Worm (Caenorhabditis elegans) whole organism, young adult: Measurements from ENCODE around the gene nstp-10.

ENCODE experiments used
- B0336.3 ChIP-seq: fragments of 200-800 bp; sonication (Bioruptor generic); IDR thresholded peaks from 2 replicates; pipeline ENCODE4 v1.3.6; 2022; ENCODE audit warnings: missing genetic modification characterization, missing compliant biosample characterization
- D2030.7 ChIP-seq: fragments of 200-800 bp; sonication (Bioruptor generic); IDR thresholded peaks from 2 replicates; pipeline ENCODE4 v1.3.6; 2022; ENCODE audit warnings: missing genetic modification reagents, missing genetic modification characterization, missing compliant biosample characterization
- F22D6.2 ChIP-seq: sonication (generic microtip); optimal IDR thresholded peaks from 2 replicates; lab custom pipeline; 2016; ENCODE audit warnings: mild to moderate bottlenecking, missing genetic modification characterization, missing compliant biosample characterization
- F23B12.7 ChIP-seq: sonication (generic microtip); optimal IDR thresholded peaks from 2 replicates; lab custom pipeline; 2017; ENCODE audit warnings: missing genetic modification characterization, mild to moderate bottlenecking, missing compliant biosample characterization, antibody characterized with exemption, moderate library complexity; ENCODE audit not compliant: insufficient read depth
- F37B4.10 ChIP-seq: fragments of 200-800 bp; sonication (Bioruptor generic); IDR thresholded peaks from 2 replicates; pipeline ENCODE4 v1.3.6; 2022; ENCODE audit warnings: missing genetic modification characterization, missing compliant biosample characterization
- F49E8.2 ChIP-seq: sonication (generic microtip); optimal IDR thresholded peaks from 3 replicates; lab custom pipeline; 2017; ENCODE audit warnings: missing genetic modification characterization, mild to moderate bottlenecking, missing compliant biosample characterization, antibody characterized with exemption, moderate library complexity; ENCODE audit not compliant: insufficient read depth
- F55B11.4 ChIP-seq: sonication (generic microtip); optimal IDR thresholded peaks from 2 replicates; lab custom pipeline; 2016; ENCODE audit warnings: missing compliant biosample characterization, missing genetic modification characterization, borderline replicate concordance; ENCODE audit not compliant: insufficient read depth
- ZK185.1 ChIP-seq: sonication (generic microtip); optimal IDR thresholded peaks from 2 replicates; lab custom pipeline; 2016; ENCODE audit warnings: mild to moderate bottlenecking, missing genetic modification characterization, missing compliant biosample characterization; ENCODE audit not compliant: poor library complexity, severe bottlenecking
- akir-1 ChIP-seq: fragments of 200-800 bp; sonication (Bioruptor generic); optimal IDR thresholded peaks from 2 replicates; lab custom pipeline; 2018; ENCODE audit warnings: mild to moderate bottlenecking, missing genetic modification characterization, moderate library complexity, missing compliant biosample characterization
- ama-1 ChIP-seq, 3 experiments: fragments of 150-350 bp in 1 of 3; sonication (generic microtip) in 2 of 3; optimal IDR thresholded peaks; 2 replicates each; lab custom pipeline; 2014 to 2018; ENCODE audit warnings: missing biosample characterization in 2 of 3, missing genetic modification characterization in 2 of 3, missing genetic modification reagents in 2 of 3
- aptf-2 ChIP-seq: fragments of 200-800 bp; sonication (Bioruptor generic); conservative IDR thresholded peaks from 2 replicates; pipeline ENCODE4 v1.3.6; 2022; ENCODE audit warnings: missing genetic modification reagents, missing genetic modification characterization, missing compliant biosample characterization
- attf-6 ChIP-seq: fragments of 200-800 bp; sonication (Bioruptor generic); IDR thresholded peaks from 2 replicates; pipeline ENCODE4 v1.3.6; 2022; ENCODE audit warnings: missing genetic modification reagents, missing genetic modification characterization, missing compliant biosample characterization
- ceh-91 ChIP-seq: fragments of 200-800 bp; sonication (Bioruptor generic); IDR thresholded peaks from 2 replicates; pipeline ENCODE4 v1.3.6; 2022; ENCODE audit warnings: missing genetic modification reagents, missing genetic modification characterization, missing compliant biosample characterization
- chd-7 ChIP-seq: sonication (generic microtip); optimal IDR thresholded peaks from 2 replicates; lab custom pipeline; 2016; ENCODE audit warnings: mild to moderate bottlenecking, missing genetic modification characterization, moderate library complexity, missing compliant biosample characterization
- dox-1 ChIP-seq: fragments of 200-800 bp; sonication (Bioruptor generic); IDR thresholded peaks from 2 replicates; pipeline ENCODE4 v1.3.6; 2022; ENCODE audit warnings: missing genetic modification reagents, missing genetic modification characterization, missing compliant biosample characterization
- efl-1 ChIP-seq: fragments of 150-350 bp; optimal IDR thresholded peaks from 2 replicates; lab custom pipeline; 2014; ENCODE audit warnings: missing biosample characterization, missing genetic modification reagents, missing genetic modification characterization
- egl-18 ChIP-seq: fragments of 200-800 bp; sonication (Bioruptor generic); IDR thresholded peaks from 2 replicates; pipeline ENCODE4 v1.3.6; 2022; ENCODE audit warnings: missing genetic modification reagents, missing genetic modification characterization, missing compliant biosample characterization
- ekl-4 ChIP-seq: fragments of 200-800 bp; sonication (Bioruptor generic); IDR thresholded peaks from 2 replicates; pipeline ENCODE4 v1.3.6; 2022; ENCODE audit warnings: missing genetic modification reagents, missing genetic modification characterization, missing compliant biosample characterization
- let-607 ChIP-seq, 2 experiments: fragments of 200-800 bp in 1 of 2; sonication (Bioruptor generic) in 1 of 2; sonication (generic microtip) in 1 of 2; optimal IDR thresholded peaks; 2 replicates each; lab custom pipeline; 2016 to 2018; ENCODE audit warnings: mild to moderate bottlenecking in 2 of 2, missing compliant biosample characterization in 2 of 2, missing genetic modification characterization in 2 of 2, moderate library complexity in 2 of 2, missing genotype in 1 of 2
- lin-26 ChIP-seq: fragments of 200-800 bp; sonication (Bioruptor generic); IDR thresholded peaks from 2 replicates; pipeline ENCODE4 v1.3.6; 2022; ENCODE audit warnings: missing genetic modification reagents, missing genetic modification characterization, missing compliant biosample characterization
- lin-35 ChIP-seq, 3 experiments: fragments of 150-350 bp in 2 of 3; sonication (generic microtip) in 1 of 3; optimal IDR thresholded peaks; 2 replicates each; lab custom pipeline; 2014 to 2018; ENCODE audit warnings: missing biosample characterization in 3 of 3, missing genetic modification characterization in 3 of 3, missing genetic modification reagents in 3 of 3
- lin-40 ChIP-seq: sonication (generic microtip); optimal IDR thresholded peaks from 2 replicates; lab custom pipeline; 2016; ENCODE audit warnings: missing genetic modification characterization, mild to moderate bottlenecking, missing compliant biosample characterization, missing genotype, missing genetic modification reagents
- lir-1 ChIP-seq: fragments of 200-800 bp; sonication (Bioruptor generic); conservative IDR thresholded peaks from 2 replicates; pipeline ENCODE4 v1.3.6; 2022; ENCODE audit warnings: missing genetic modification reagents, missing genetic modification characterization, missing compliant biosample characterization
- lsl-1 ChIP-seq: fragments of 200-800 bp; sonication (Bioruptor generic); optimal IDR thresholded peaks from 2 replicates; lab custom pipeline; 2018; ENCODE audit warnings: mild to moderate bottlenecking, missing genetic modification characterization, moderate library complexity, missing compliant biosample characterization
- madf-6 ChIP-seq: fragments of 200-800 bp; sonication (Bioruptor generic); IDR thresholded peaks from 2 replicates; pipeline ENCODE4 v1.3.6; 2022; ENCODE audit warnings: missing genetic modification reagents, missing genetic modification characterization, missing compliant biosample characterization
- madf-8 ChIP-seq: fragments of 200-800 bp; sonication (Bioruptor generic); conservative IDR thresholded peaks from 2 replicates; pipeline ENCODE4 v1.3.6; 2022; ENCODE audit warnings: missing genetic modification reagents, missing genetic modification characterization, missing compliant biosample characterization
- mcd-1 ChIP-seq: fragments of 200-800 bp; sonication (Bioruptor generic); IDR thresholded peaks from 2 replicates; pipeline ENCODE4 v1.3.6; 2022; ENCODE audit warnings: missing genetic modification reagents, missing genetic modification characterization, missing compliant biosample characterization
- nfya-2 ChIP-seq: fragments of 200-800 bp; sonication (Bioruptor generic); IDR thresholded peaks from 2 replicates; pipeline ENCODE4 v1.3.6; 2022; ENCODE audit warnings: missing genetic modification reagents, missing genetic modification characterization, missing compliant biosample characterization
- rcor-1 ChIP-seq: fragments of 200-800 bp; sonication (Bioruptor generic); IDR thresholded peaks from 2 replicates; pipeline ENCODE4 v1.3.6; 2022; ENCODE audit warnings: missing genetic modification reagents, missing genetic modification characterization, missing compliant biosample characterization
- sea-2 ChIP-seq: fragments of 200-800 bp; sonication (Bioruptor generic); IDR thresholded peaks from 2 replicates; pipeline ENCODE4 v1.3.6; 2022; ENCODE audit warnings: missing genetic modification characterization, missing compliant biosample characterization
- snpc-1.1 ChIP-seq: sonication (generic microtip); optimal IDR thresholded peaks from 2 replicates; lab custom pipeline; 2017; ENCODE audit warnings: missing genetic modification characterization, mild to moderate bottlenecking, missing compliant biosample characterization, antibody characterized with exemption, moderate library complexity, missing genotype, missing genetic modification reagents; ENCODE audit not compliant: insufficient read depth
- snpc-1.3 ChIP-seq: sonication (generic microtip); optimal IDR thresholded peaks from 2 replicates; lab custom pipeline; 2017; ENCODE audit warnings: missing genetic modification characterization, mild to moderate bottlenecking, missing compliant biosample characterization, antibody characterized with exemption, moderate library complexity, missing genotype, missing genetic modification reagents; ENCODE audit not compliant: insufficient read depth
- snpc-3.4 ChIP-seq: sonication (generic microtip); optimal IDR thresholded peaks from 2 replicates; lab custom pipeline; 2017; ENCODE audit warnings: missing genetic modification characterization, mild to moderate bottlenecking, missing compliant biosample characterization, antibody characterized with exemption, moderate library complexity, missing genotype, missing genetic modification reagents
- snpc-4 ChIP-seq, 5 experiments: fragments of 150-350 bp in 1 of 5; sonication (generic microtip) in 4 of 5; optimal IDR thresholded peaks; 2 replicates each; lab custom pipeline; 2014 to 2018; ENCODE audit warnings: missing genetic modification characterization in 5 of 5, missing biosample characterization in 3 of 5, antibody characterized with exemption in 2 of 5, mild to moderate bottlenecking in 2 of 5, missing compliant biosample characterization in 2 of 5, missing genotype in 2 of 5, moderate library complexity in 2 of 5, missing genetic modification reagents in 1 of 5
- unc-130 ChIP-seq: sonication (generic microtip); optimal IDR thresholded peaks from 2 replicates; lab custom pipeline; 2016; ENCODE audit warnings: missing genetic modification reagents, missing genetic modification characterization, missing compliant biosample characterization
- xnd-1 ChIP-seq: sonication (generic microtip); optimal IDR thresholded peaks from 2 replicates; lab custom pipeline; 2016; ENCODE audit warnings: missing genotype, missing genetic modification reagents, missing genetic modification characterization, missing compliant biosample characterization
- ztf-18 ChIP-seq: sonication (generic microtip); optimal IDR thresholded peaks from 2 replicates; lab custom pipeline; 2016; ENCODE audit warnings: missing genotype, mild to moderate bottlenecking, missing genetic modification characterization, missing compliant biosample characterization
- ztf-22 ChIP-seq: fragments of 200-800 bp; sonication (Bioruptor generic); optimal IDR thresholded peaks from 2 replicates; lab custom pipeline; 2018; ENCODE audit warnings: mild to moderate bottlenecking, missing genetic modification characterization, moderate library complexity, missing compliant biosample characterization

nstp-10 gene

ce11 chrV:9513590-9513989 is 36.0 kb downstream of the nstp-10 start, which contains the start of gene eif-2Bdelta (continued):
- TF ChIP-seq F49E8.2 (tag; lab: Kevin White, UChicago) (no peak), ztf-22 (GFP tag; lab: Kevin White, UChicago) (no peak), lin-35 (GFP tag; optimal IDR thresholded peaks at IDR 0.05; lab: Kevin White, UChicago) (peak in 1 of 3 experiments; percentile 70), madf-8 (GFP tag; lab: Robert Waterston, UW) (no peak), lsl-1 (peak; percentile 21), xnd-1 (tag; lab: Kevin White, UChicago) (no peak), D2030.7 (GFP tag; lab: Robert Waterston, UW) (no peak), B0336.3 (GFP tag; lab: Robert Waterston, UW) (no peak), F22D6.2 (no peak), egl-18 (no peak), ZK185.1 (tag; lab: Kevin White, UChicago) (peak; percentile 39), ama-1 (optimal IDR thresholded peaks at IDR 0.05; lab: Kevin White, UChicago) (no peak), ama-1 (GFP tag; optimal IDR thresholded peaks at IDR 0.05; lab: Kevin White, UChicago) (no peak), let-607 (tag; optimal IDR thresholded peaks at IDR 0.05; lab: Kevin White, UChicago) (peak in 1 of 2 experiments; percentile 23), F23B12.7 (no peak), lir-1 (GFP tag; lab: Robert Waterston, UW) (no peak), snpc-3.4 (no peak), chd-7 (no peak), madf-6 (GFP tag; lab: Robert Waterston, UW) (peak; percentile 48; the same call in 1 of the 2 replicates), lin-40 (tag; lab: Kevin White, UChicago) (peak; percentile 62), F37B4.10 (GFP tag; lab: Robert Waterston, UW) (no peak), ekl-4 (no peak), ztf-18 (tag; lab: Kevin White, UChicago) (peak; percentile 93), aptf-2 (no peak), rcor-1 (GFP tag; lab: Robert Waterston, UW) (no peak), mcd-1 (GFP tag; lab: Robert Waterston, UW) (peak; percentile 60), F55B11.4 (no peak), dox-1 (GFP tag; lab: Robert Waterston, UW) (peak; percentile 49; the same call in 1 of the 2 replicates), snpc-1.1 (tag; lab: Kevin White, UChicago) (no peak), sea-2 (no peak), ceh-91 (GFP tag; lab: Robert Waterston, UW) (no peak), unc-130 (GFP tag; lab: Kevin White, UChicago) (no peak), nfya-2 (GFP tag; lab: Robert Waterston, UW) (no peak), efl-1 (peak; percentile 24), snpc-1.3 (tag; lab: Kevin White, UChicago) (no peak), attf-6 (no peak), lin-26 (GFP tag; lab: Robert Waterston, UW) (no peak), snpc-4 (GFP tag; optimal IDR thresholded peaks at IDR 0.05; lab: Kevin White, UChicago) (peak; percentile 15), snpc-4 (tag; optimal IDR thresholded peaks at IDR 0.05; lab: Kevin White, UChicago) (peak in 3 of 4 experiments; percentile 42 to 49 (median 48)), akir-1 (GFP tag; lab: Kevin White, UChicago) (no peak)
